Worm (Caenorhabditis elegans) whole organism, dauer: ENCODE measurements around the gene R11G11.16.

ENCODE experiments used
- unc-62 ChIP-seq: sonication (generic microtip); optimal IDR thresholded peaks from 2 replicates; lab custom pipeline; 2017; ENCODE audit warnings: missing biosample characterization, missing genetic modification reagents, missing genetic modification characterization

R11G11.16 gene

DNA sequence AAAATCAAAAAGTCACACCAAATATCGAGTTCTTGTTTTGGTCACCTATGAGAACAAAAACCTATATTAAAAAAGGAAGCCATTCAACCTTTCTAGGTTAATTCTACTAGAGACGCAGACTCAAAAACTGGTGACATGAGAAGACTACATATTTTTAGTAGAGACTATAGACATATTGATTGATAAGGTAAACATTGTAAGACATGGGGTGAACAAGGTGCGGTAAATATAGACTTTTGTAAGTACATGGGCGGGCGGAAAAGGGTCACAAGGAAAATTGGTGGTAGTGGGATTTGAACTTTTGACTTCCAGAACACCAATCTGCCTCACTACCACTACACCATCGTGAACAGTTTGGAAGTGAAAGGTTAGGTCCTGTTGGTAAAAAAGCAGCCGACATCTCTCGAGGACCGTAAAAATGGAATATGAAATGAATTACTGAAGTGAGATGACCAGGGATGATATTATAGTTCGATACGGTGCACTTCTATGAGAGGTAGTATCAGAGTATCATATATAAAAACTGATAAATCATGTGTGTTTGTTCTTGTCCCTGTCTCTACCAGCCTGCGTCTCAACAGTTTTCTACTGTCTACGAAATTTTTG lies 40.6 kb downstream of the R11G11.16 start, which contains the start of gene nhr-212:
Gene nhr-212 (plus strand): TSS at position 573 of the 606 bp plus-strand sequence.
- TF ChIP-seq unc-62 (GFP tag; lab: Kevin White, UChicago) = no peak

- TF ChIP-seq unc-62 (GFP tag; lab: Kevin White, UChicago) = no peak
Measured at ce11 chrV:483289-483795, 41.6 kb downstream of the R11G11.16 start, which contains the start of gene nhr-130. Gene nhr-130 (minus strand): TSS chrV:483339.

DNA sequence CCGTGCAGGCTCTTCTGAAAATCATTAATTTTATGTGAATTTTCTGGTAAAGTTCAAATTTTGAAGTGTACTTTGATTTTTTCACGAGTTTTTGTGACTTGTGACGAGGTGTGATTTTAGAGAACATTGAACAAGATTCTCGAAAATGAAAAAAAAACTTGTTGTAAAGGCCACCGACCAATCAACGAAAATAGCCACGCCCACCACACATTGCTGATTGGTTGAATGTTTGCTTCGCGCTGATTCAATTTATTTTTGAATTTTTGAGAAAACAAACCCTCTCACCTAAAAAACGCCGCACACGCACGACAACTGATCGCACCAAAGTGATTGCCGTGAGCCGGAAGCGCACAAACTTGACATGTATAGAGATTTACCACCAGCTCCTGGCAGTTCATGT lies 42.1 kb downstream of the R11G11.16 start:
- no peak for TF ChIP-seq unc-62 (GFP tag; lab: Kevin White, UChicago)

- TF ChIP-seq unc-62 (GFP tag; lab: Kevin White, UChicago) = no peak
Measured at ce11 chrV:479046-479445, 45.9 kb downstream of the R11G11.16 start.

DNA sequence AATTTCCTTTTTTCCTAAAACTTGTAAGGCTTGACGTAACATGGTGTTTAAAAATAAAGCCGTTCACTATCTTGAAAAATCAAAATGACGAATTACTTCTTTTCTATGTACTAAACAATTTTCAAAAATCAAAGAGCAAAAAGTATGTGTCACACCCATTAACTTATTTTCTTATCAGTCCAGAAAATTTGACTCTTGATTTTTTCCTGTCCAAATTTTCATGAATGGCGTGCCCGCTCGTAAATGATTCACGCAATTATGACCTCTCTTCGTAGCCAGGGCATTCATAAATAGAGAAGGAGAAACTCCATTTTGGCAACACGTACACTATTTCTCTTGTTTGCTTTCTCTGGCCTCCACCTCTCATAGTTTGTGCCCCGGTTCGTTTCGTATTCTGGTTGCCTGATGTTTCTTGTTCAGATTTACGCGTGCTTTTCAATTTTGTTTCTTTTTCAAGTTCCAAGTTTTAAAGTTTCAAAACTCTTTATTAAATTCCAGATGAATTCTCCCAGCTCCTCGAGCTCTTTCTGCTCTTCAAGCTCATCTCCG lies 47.2 kb downstream of the R11G11.16 start, which contains the start of gene nhr-55:
Gene nhr-55 (plus strand): TSS at position 499 of the 549 bp plus-strand sequence.
- TF ChIP-seq unc-62 (GFP tag; lab: Kevin White, UChicago) = no peak
